Worm (Caenorhabditis elegans) whole organism, young adult: ENCODE measurements around the gene elb-1.

Experiments
- ceh-100 ChIP-seq: fragments of 200-800 bp; sonication (Bioruptor generic); IDR thresholded peaks from 2 replicates; pipeline ENCODE4 v1.3.6; 2022; ENCODE audit warnings: missing genetic modification reagents, missing genetic modification characterization, missing compliant biosample characterization
- dpl-1 ChIP-seq: fragments of 150-350 bp; optimal IDR thresholded peaks from 2 replicates; lab custom pipeline; 2014; ENCODE audit warnings: missing biosample characterization, missing genetic modification reagents, missing genetic modification characterization
- nfya-1 ChIP-seq: sonication (generic microtip); optimal IDR thresholded peaks from 2 replicates; lab custom pipeline; 2017; ENCODE audit warnings: antibody characterized with exemption, missing compliant biosample characterization, missing genetic modification characterization, borderline replicate concordance; ENCODE audit not compliant: insufficient read depth
- snpc-1.1 ChIP-seq: sonication (generic microtip); optimal IDR thresholded peaks from 2 replicates; lab custom pipeline; 2017; ENCODE audit warnings: missing genetic modification characterization, mild to moderate bottlenecking, missing compliant biosample characterization, antibody characterized with exemption, moderate library complexity, missing genotype, missing genetic modification reagents; ENCODE audit not compliant: insufficient read depth
- ztf-25 ChIP-seq: fragments of 200-800 bp; sonication (Bioruptor generic); IDR thresholded peaks from 2 replicates; pipeline ENCODE4 v1.3.6; 2022; ENCODE audit warnings: missing genetic modification reagents, missing genetic modification characterization, missing compliant biosample characterization

ce11 chrIII:11727010-11727409, 7.8 kb upstream of the elb-1 start:
- TF ChIP-seq ceh-100 (GFP tag; lab: Robert Waterston, UW), result no peak
- TF ChIP-seq ztf-25, result no peak
- no peak for TF ChIP-seq snpc-1.1
- TF ChIP-seq nfya-1, result no peak
- no peak for TF ChIP-seq dpl-1 (GFP tag; lab: Kevin White, UChicago)
